Worm (Caenorhabditis elegans) whole organism, L2 larva: ENCODE measurements around the gene rpl-34.

Experiments used
- aly-2 ChIP-seq: fragments of 150-350 bp; optimal IDR thresholded peaks from 2 replicates; lab custom pipeline; 2014; ENCODE audit warnings: missing biosample characterization, missing genetic modification characterization
- ama-1 ChIP-seq: fragments of 150-350 bp; optimal IDR thresholded peaks from 2 replicates; lab custom pipeline; 2018; ENCODE audit warnings: inconsistent platforms
- egl-27 ChIP-seq: sonication (generic microtip); optimal IDR thresholded peaks from 3 replicates; lab custom pipeline; 2017; ENCODE audit warnings: missing biosample characterization, missing genetic modification reagents, missing genetic modification characterization
- elt-3 ChIP-seq: sonication (generic microtip); optimal IDR thresholded peaks from 2 replicates; lab custom pipeline; 2017; ENCODE audit warnings: missing biosample characterization, missing genetic modification characterization
- nhr-21 ChIP-seq: fragments of 150-350 bp; optimal IDR thresholded peaks from 2 replicates; lab custom pipeline; 2014; ENCODE audit warnings: missing biosample characterization, missing genetic modification characterization
- nhr-25 ChIP-seq: fragments of 150-350 bp; sonication (generic microtip); optimal IDR thresholded peaks from 3 replicates; lab custom pipeline; 2014; ENCODE audit warnings: missing biosample characterization, missing genetic modification characterization
- unc-62 ChIP-seq: fragments of 150-350 bp; optimal IDR thresholded peaks from 2 replicates; lab custom pipeline; 2014; ENCODE audit warnings: missing biosample characterization, missing genetic modification reagents, missing genetic modification characterization
- zag-1 ChIP-seq: fragments of 150-350 bp; optimal IDR thresholded peaks from 2 replicates; lab custom pipeline; 2014; ENCODE audit warnings: missing biosample characterization, missing genetic modification characterization

DNA sequence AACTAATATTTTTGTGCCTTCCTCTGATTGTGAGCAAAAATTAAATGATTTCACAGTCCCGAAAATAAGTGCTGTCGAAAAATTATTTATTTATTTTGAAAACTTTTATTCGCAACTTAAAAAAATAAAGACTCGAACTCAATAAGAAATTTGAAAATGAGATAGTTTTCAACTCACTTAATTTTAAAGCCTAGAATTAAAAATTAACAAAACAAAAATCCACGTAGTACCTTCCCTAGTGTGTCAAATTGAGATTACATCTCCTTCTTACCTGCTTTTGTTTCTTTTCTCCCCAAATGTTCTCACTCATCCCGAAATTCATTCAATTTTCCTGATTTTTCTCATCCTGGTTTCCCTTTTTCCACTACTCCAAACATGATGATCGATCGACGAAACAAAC lies 49.5 kb upstream of the rpl-34 start, which contains the start of gene F35G2.5:
- TF ChIP-seq nhr-21 = no peak
- TF ChIP-seq zag-1 (tag; lab: Kevin White, UChicago) = no peak
- TF ChIP-seq ama-1 (lab: Kevin White, UChicago) = no peak
- TF ChIP-seq nhr-25 (tag; lab: Kevin White, UChicago) = no peak
- TF ChIP-seq elt-3 (tag; lab: Kevin White, UChicago) = no peak
- TF ChIP-seq egl-27 (tag; lab: Kevin White, UChicago) = no peak
- TF ChIP-seq aly-2 (tag; lab: Kevin White, UChicago) = no peak
- TF ChIP-seq unc-62 (GFP tag; lab: Kevin White, UChicago) = no peak
